Fruit fly (Drosophila melanogaster): ENCODE results near the gene Hyls1.

The Hyls1 gene

DNA sequence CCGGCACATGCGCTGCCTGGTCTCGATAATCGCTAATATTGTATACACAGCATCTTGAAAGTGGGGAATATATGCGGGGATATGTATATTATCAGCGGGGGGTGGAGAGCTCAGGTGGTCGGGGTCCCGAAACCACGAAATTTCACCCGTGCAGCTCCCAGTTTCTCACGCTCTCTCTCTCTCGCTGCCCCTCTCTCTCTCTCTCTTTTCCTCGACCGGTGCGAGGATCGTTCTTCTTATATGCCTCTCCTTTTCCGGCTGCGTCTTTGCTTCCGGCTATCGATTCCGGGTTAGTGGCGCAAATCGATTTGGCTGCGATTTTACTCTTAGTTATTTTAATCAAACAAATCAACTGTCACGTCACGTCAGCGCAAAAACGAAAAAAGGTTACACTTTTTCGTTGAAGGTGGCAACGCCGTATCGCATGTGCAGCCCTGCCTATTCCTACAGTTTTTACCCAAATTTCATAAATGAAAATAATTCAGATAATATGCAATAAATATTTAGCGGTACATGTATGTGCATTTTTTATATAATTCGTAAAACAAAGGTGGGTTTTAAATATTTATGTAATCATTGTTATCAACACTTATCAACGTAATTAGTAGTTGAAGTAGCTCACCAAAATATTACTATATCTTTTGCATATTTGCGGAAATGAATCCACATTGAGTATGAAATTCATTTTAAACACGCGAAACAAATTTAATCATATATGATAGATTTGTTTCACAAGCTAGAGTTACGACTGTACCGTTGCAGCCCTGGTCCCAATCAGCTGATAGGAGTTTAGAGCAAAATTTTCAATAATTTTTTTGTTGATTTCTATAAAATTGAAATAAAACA, 52.7 kb downstream of the Hyls1 start, which contains the start of the genes heix and CG17328 (continued):
- TF ChIP-seq Chrac-16 (GFP tag; optimal IDR thresholded peaks at IDR 0.05): peak; percentile 81
- TF ChIP-seq pnt (GFP tag; optimal IDR thresholded peaks at IDR 0.05): peak; percentile 59
- TF ChIP-seq lab (GFP tag; optimal IDR thresholded peaks at IDR 0.05): no peak
- 0 out of 3 replicates have a peak, but pooled peaks have one; percentile 12 for TF ChIP-seq CG34224 (GFP tag; IDR thresholded peaks at IDR 0.05; ENCODE audit: partially characterized antibody)
- TF ChIP-seq jumu (GFP tag; optimal IDR thresholded peaks at IDR 0.05): peak; percentile 50
- peak; percentile 13 for TF ChIP-seq emc (GFP tag; optimal IDR thresholded peaks at IDR 0.05)
- 0 out of 2 replicates have a peak, but pooled peaks have one; percentile 73 for TF ChIP-seq wdn (GFP tag; IDR thresholded peaks at IDR 0.05)
- TF ChIP-seq CG13296 (GFP tag; optimal IDR thresholded peaks at IDR 0.05): peak; percentile 73
- TF ChIP-seq CG15514 (GFP tag; optimal IDR thresholded peaks at IDR 0.05): peak; percentile 43
- TF ChIP-seq CG7556 (GFP tag; optimal IDR thresholded peaks at IDR 0.05): peak; percentile 72
- peak; percentile 43 for TF ChIP-seq CG8388 (GFP tag; optimal IDR thresholded peaks at IDR 0.05)
- no peak for TF ChIP-seq so (GFP tag; IDR thresholded peaks at IDR 0.05)
- no peak for TF ChIP-seq CG2129 (GFP tag; IDR thresholded peaks at IDR 0.05; ENCODE audit: partially characterized antibody)
- TF ChIP-seq ci (GFP tag; IDR thresholded peaks at IDR 0.05): peak; percentile 80
- no peak for TF ChIP-seq bowl (GFP tag; IDR thresholded peaks at IDR 0.05)
- TF ChIP-seq CG5953 (GFP tag; IDR thresholded peaks at IDR 0.05): peak; percentile 43; the same call in 1 of the 2 replicates
- peak; percentile 63 for TF ChIP-seq CG1603 (tag; optimal IDR thresholded peaks at IDR 0.05)
- TF ChIP-seq ranshi (GFP tag; IDR thresholded peaks at IDR 0.05): 0 out of 2 replicates have a peak, but pooled peaks have one; percentile 71
- TF ChIP-seq chn (GFP tag; optimal IDR thresholded peaks at IDR 0.05): peak; percentile 60
- peak; percentile 20 for TF ChIP-seq org-1 (GFP tag; optimal IDR thresholded peaks at IDR 0.05)
- no peak for TF ChIP-seq hth (optimal IDR thresholded peaks at IDR 0.05)
- peak; percentile 69 for TF ChIP-seq al (GFP tag; IDR thresholded peaks at IDR 0.05)
- no peak for TF ChIP-seq CG10959 (GFP tag; IDR thresholded peaks at IDR 0.05)
- TF ChIP-seq h (optimal IDR thresholded peaks at IDR 0.05): no peak
- peak; percentile 49; the same call in 1 of the 4 replicates for TF ChIP-seq Dll (GFP tag; IDR thresholded peaks at IDR 0.05; ENCODE audit: partially characterized antibody)
- peak; percentile 49 for TF ChIP-seq CG16863 (GFP tag; optimal IDR thresholded peaks at IDR 0.05)
- TF ChIP-seq CG6813 (GFP tag; optimal IDR thresholded peaks at IDR 0.05): no peak
- no peak for TF ChIP-seq cwo (GFP tag; optimal IDR thresholded peaks at IDR 0.05)
- TF ChIP-seq CG9437 (GFP tag; optimal IDR thresholded peaks at IDR 0.05): peak; percentile 92
- TF ChIP-seq CG17568 (GFP tag; optimal IDR thresholded peaks at IDR 0.05): peak; percentile 42
- TF ChIP-seq CG14014 (GFP tag; IDR thresholded peaks at IDR 0.05): peak; percentile 78
- TF ChIP-seq CG18599 (GFP tag; optimal IDR thresholded peaks at IDR 0.05): peak; percentile 72
- TF ChIP-seq CG33213 (GFP tag; optimal IDR thresholded peaks at IDR 0.05): peak; percentile 38
- TF ChIP-seq CG18619 (GFP tag; optimal IDR thresholded peaks at IDR 0.05): peak; percentile 70
- peak; percentile 89 for TF ChIP-seq CG9932 (GFP tag; IDR thresholded peaks at IDR 0.05)
- peak; percentile 54 for TF ChIP-seq CG12299 (tag; optimal IDR thresholded peaks at IDR 0.05)
- peak; percentile 72 for TF ChIP-seq gfzf (GFP tag; optimal IDR thresholded peaks at IDR 0.05)
- no peak for TF ChIP-seq oc (tag; optimal IDR thresholded peaks at IDR 0.05)
- no peak for TF ChIP-seq CG12071 (GFP tag; optimal IDR thresholded peaks at IDR 0.05)
- peak; percentile 49 for TF ChIP-seq CHES-1-like (GFP tag; optimal IDR thresholded peaks at IDR 0.05)
- no peak for TF ChIP-seq cas (GFP tag; IDR thresholded peaks at IDR 0.05)
- TF ChIP-seq CG10543 (GFP tag; optimal IDR thresholded peaks at IDR 0.05): peak; percentile 61
- TF ChIP-seq CG8478 (optimal IDR thresholded peaks at IDR 0.05): no peak
- no peak for TF ChIP-seq amos (GFP tag; IDR thresholded peaks at IDR 0.05; ENCODE audit: partially characterized antibody)
- peak; percentile 30 for TF ChIP-seq NK7.1 (GFP tag; optimal IDR thresholded peaks at IDR 0.05)
- no peak for TF ChIP-seq exex (tag; optimal IDR thresholded peaks at IDR 0.05)
- peak; percentile 55 for TF ChIP-seq Fer1 (GFP tag; optimal IDR thresholded peaks at IDR 0.05)
- peak; percentile 84 for TF ChIP-seq lilli (GFP tag; optimal IDR thresholded peaks at IDR 0.05)
- peak; percentile 58 for TF ChIP-seq CG17385 (GFP tag; optimal IDR thresholded peaks at IDR 0.05)
